Worm (Caenorhabditis elegans): ENCODE results near the gene M7.12.

M7.12 gene

DNA sequence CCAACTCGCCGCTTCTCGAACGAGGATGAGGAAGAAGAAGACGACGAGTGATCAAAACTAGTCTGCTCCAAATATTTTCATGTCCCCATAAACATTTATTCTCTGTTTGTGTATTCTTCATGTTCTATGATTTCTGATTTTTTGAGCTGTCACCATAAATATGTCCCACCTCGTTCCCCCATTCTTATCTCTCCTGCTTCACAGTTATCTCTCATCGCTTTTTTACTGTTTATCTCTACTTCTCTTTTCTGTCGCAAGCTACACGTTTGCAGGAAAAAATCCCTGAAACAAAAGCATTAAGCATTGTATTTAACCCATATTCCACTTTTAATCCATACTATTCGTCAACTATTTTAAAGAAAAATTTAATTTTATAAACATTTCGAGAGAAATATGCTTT is 33.0 kb upstream of the M7.12 start:
- TF ChIP-seq B0310.2 (tag; optimal IDR thresholded peaks at IDR 0.05) (no peak), tbx-37 (GFP tag; conservative IDR thresholded peaks at IDR 0.05) (no peak), tbx-11 (GFP tag; IDR thresholded peaks at IDR 0.05) (no peak), hmg-4 (GFP tag; optimal IDR thresholded peaks at IDR 0.05) (no peak), ets-7 (tag; optimal IDR thresholded peaks at IDR 0.05) (no peak), ama-1 (optimal IDR thresholded peaks at IDR 0.05) (no peak), hmbx-1 (tag; optimal IDR thresholded peaks at IDR 0.05) (no peak), pes-1 (GFP tag; IDR thresholded peaks at IDR 0.05) (no peak), tra-4 (tag; optimal IDR thresholded peaks at IDR 0.05) (no peak), hnd-1 (tag; optimal IDR thresholded peaks at IDR 0.05) (no peak), scrt-1 (GFP tag; IDR thresholded peaks at IDR 0.05) (no peak), flt-1 (GFP tag; IDR thresholded peaks at IDR 0.05) (no peak), aly-1 (tag; optimal IDR thresholded peaks at IDR 0.05) (no peak), ceh-13 (GFP tag; optimal IDR thresholded peaks at IDR 0.05) (no peak), ceh-36 (tag; optimal IDR thresholded peaks at IDR 0.05) (no peak), F13C5.2 (tag; optimal IDR thresholded peaks at IDR 0.05) (no peak), sea-1 (GFP tag; conservative IDR thresholded peaks at IDR 0.05) (no peak)

DNA sequence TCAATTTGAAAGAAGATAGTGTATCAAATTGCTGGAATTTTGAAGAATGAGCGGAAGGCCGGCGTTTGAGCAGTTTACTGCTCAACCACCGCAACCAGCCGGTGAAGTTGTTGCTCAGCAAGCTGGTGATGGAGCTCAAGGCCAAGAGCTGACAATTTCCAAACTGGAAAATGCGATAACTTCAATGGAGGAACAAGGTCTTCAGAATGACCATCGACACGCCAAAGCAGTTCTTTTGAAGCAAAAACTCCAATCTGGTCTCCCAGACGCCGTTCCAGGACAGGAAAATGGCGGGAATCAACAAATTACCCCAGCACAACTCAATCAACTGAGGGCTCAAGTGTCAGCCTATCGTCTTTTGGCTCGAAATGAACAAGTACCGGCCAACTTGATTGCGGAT is 28.2 kb upstream of the M7.12 start:
- TF ChIP-seq F13C5.2 (tag; optimal IDR thresholded peaks at IDR 0.05), result no peak
- no peak for TF ChIP-seq scrt-1 (GFP tag; IDR thresholded peaks at IDR 0.05)
- no peak for TF ChIP-seq ama-1 (optimal IDR thresholded peaks at IDR 0.05)
- TF ChIP-seq pes-1 (GFP tag; IDR thresholded peaks at IDR 0.05), result no peak
- no peak for TF ChIP-seq hmbx-1 (tag; optimal IDR thresholded peaks at IDR 0.05)
- TF ChIP-seq flt-1 (GFP tag; IDR thresholded peaks at IDR 0.05), result no peak
- TF ChIP-seq tbx-11 (GFP tag; IDR thresholded peaks at IDR 0.05), result no peak
- no peak for TF ChIP-seq aly-1 (tag; optimal IDR thresholded peaks at IDR 0.05)
- TF ChIP-seq ceh-13 (GFP tag; optimal IDR thresholded peaks at IDR 0.05), result no peak
- no peak for TF ChIP-seq ets-7 (tag; optimal IDR thresholded peaks at IDR 0.05)
- TF ChIP-seq B0310.2 (tag; optimal IDR thresholded peaks at IDR 0.05), result no peak
- no peak for TF ChIP-seq ceh-36 (tag; optimal IDR thresholded peaks at IDR 0.05)
- TF ChIP-seq hnd-1 (tag; optimal IDR thresholded peaks at IDR 0.05), result no peak
- TF ChIP-seq hmg-4 (GFP tag; optimal IDR thresholded peaks at IDR 0.05), result no peak
- TF ChIP-seq tbx-37 (GFP tag; conservative IDR thresholded peaks at IDR 0.05), result no peak
- no peak for TF ChIP-seq sea-1 (GFP tag; conservative IDR thresholded peaks at IDR 0.05)
- TF ChIP-seq tra-4 (tag; optimal IDR thresholded peaks at IDR 0.05), result no peak

DNA sequence TGAATTAATAATTGTTTCAGACTA is 28.0 kb upstream of the M7.12 start, which contains the start of gene swsn-4:
Gene swsn-4, plus strand, starts transcription at position 21 of the 24 bp plus-strand sequence.
- TF ChIP-seq ceh-36 (tag; optimal IDR thresholded peaks at IDR 0.05) (no peak), sea-1 (GFP tag; conservative IDR thresholded peaks at IDR 0.05) (no peak), hmg-4 (GFP tag; optimal IDR thresholded peaks at IDR 0.05) (no peak), tbx-11 (GFP tag; IDR thresholded peaks at IDR 0.05) (no peak), hnd-1 (tag; optimal IDR thresholded peaks at IDR 0.05) (no peak), scrt-1 (GFP tag; IDR thresholded peaks at IDR 0.05) (no peak), B0310.2 (tag; optimal IDR thresholded peaks at IDR 0.05) (no peak), ama-1 (optimal IDR thresholded peaks at IDR 0.05) (no peak), ets-7 (tag; optimal IDR thresholded peaks at IDR 0.05) (no peak), F13C5.2 (tag; optimal IDR thresholded peaks at IDR 0.05) (no peak)

DNA sequence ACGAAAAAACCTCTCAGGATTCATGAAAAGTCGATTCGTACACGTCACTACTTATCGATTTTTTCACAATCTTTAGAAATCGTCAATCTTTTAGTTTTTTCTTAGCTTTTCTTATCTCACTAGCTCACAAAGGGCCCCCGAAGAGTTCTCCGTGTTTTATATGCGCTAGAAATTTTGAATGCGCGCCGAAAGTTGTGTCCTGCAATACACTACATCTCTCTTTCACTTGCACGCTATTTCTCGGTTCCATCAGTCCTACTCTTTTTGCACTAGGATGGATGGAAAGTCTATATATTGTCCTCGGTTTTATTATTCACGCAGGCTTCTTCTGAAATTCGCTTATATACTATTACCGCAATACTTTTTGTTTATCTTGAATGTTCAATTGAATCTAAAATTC is 27.8 kb upstream of the M7.12 start:
- no peak for TF ChIP-seq F13C5.2 (tag; optimal IDR thresholded peaks at IDR 0.05)

DNA sequence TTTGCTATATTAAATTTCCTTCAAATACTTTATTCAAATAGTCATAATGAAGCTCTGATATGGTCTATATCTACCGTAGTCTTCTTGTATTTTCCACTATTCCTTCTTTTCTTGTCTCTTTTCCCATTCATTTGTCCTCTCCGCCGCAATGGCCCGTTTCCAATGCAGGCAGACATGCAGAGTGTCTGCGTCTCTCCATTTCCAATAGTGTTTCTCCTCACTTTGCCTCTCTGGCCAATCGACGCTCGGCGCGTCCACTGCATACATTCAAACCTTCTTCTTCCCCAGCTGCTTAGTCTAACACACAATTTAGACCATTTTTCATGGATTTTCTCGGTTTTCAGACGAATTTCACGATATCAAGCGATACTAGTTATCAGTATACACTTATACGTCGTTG is 27.4 kb upstream of the M7.12 start:
- TF ChIP-seq hnd-1 (tag; optimal IDR thresholded peaks at IDR 0.05) (no peak), F13C5.2 (tag; optimal IDR thresholded peaks at IDR 0.05) (peak; percentile 6)

DNA sequence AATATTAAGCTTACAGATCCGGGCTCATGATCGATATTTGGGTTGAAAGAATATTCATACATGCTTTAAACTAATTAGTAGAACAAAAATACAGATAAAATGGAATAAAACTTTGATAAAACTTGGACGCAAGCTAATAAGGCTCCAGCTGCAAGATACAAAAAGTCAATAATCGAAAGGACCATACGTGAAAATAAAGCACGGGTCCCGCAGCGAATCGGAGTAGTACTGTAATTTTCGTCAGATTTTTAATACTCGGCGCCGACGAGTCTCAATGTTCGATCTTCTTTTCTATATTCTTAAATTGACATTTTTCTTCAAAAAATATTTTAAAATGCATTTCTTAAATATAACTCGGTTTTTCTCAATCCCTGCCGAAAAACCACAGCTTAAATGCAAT is 26.9 kb upstream of the M7.12 start, which contains the start of gene spo-11:
Gene spo-11, minus strand, starts transcription at position 189 of the 400 bp plus-strand sequence.
- TF ChIP-seq F13C5.2 (tag; optimal IDR thresholded peaks at IDR 0.05), result no peak
- TF ChIP-seq hmg-4 (GFP tag; optimal IDR thresholded peaks at IDR 0.05), result no peak
- no peak for TF ChIP-seq B0310.2 (tag; optimal IDR thresholded peaks at IDR 0.05)
- TF ChIP-seq tra-4 (tag; optimal IDR thresholded peaks at IDR 0.05), result no peak
- TF ChIP-seq ceh-36 (tag; optimal IDR thresholded peaks at IDR 0.05), result no peak
- no peak for TF ChIP-seq tbx-37 (GFP tag; conservative IDR thresholded peaks at IDR 0.05)
- TF ChIP-seq ama-1 (optimal IDR thresholded peaks at IDR 0.05), result no peak
- no peak for TF ChIP-seq ets-7 (tag; optimal IDR thresholded peaks at IDR 0.05)
- TF ChIP-seq tbx-11 (GFP tag; IDR thresholded peaks at IDR 0.05), result no peak

DNA sequence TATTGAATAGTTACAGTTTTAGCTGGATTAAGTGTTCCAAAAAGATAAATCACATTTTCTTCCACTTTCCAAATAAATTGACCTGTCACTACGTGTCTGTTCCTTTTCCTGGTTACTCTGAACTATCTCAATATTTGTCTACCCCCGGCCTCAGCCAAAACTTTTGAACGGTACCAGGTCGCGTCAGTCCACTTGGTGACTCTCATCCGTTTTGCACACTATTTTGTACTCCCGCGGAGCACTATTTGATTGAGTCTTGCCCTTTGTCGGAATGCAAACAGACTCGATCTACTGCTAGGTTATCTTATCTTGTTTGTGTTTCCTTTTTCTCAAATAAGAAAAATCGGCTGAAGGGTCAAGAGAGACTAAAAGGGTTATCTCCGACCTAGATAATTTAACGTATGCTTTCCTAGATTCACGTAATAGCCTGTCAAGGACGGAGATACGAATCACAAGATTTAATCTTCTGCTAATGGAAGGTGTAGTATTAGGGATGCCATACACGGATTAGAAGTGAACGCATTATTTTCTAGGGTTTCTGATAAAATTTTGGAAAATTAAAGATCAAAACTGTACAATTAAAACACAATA is 22.3 kb upstream of the M7.12 start:
- TF ChIP-seq ceh-36 (tag; optimal IDR thresholded peaks at IDR 0.05), result no peak
- no peak for TF ChIP-seq hmbx-1 (tag; optimal IDR thresholded peaks at IDR 0.05)
- TF ChIP-seq hmg-4 (GFP tag; optimal IDR thresholded peaks at IDR 0.05), result no peak
- no peak for TF ChIP-seq pes-1 (GFP tag; IDR thresholded peaks at IDR 0.05)
- TF ChIP-seq flt-1 (GFP tag; IDR thresholded peaks at IDR 0.05), result no peak
- no peak for TF ChIP-seq ets-7 (tag; optimal IDR thresholded peaks at IDR 0.05)
- 0 out of 2 replicates have a peak, but pooled peaks have one; percentile 51 for TF ChIP-seq tbx-11 (GFP tag; IDR thresholded peaks at IDR 0.05)
- TF ChIP-seq ama-1 (optimal IDR thresholded peaks at IDR 0.05), result no peak

DNA sequence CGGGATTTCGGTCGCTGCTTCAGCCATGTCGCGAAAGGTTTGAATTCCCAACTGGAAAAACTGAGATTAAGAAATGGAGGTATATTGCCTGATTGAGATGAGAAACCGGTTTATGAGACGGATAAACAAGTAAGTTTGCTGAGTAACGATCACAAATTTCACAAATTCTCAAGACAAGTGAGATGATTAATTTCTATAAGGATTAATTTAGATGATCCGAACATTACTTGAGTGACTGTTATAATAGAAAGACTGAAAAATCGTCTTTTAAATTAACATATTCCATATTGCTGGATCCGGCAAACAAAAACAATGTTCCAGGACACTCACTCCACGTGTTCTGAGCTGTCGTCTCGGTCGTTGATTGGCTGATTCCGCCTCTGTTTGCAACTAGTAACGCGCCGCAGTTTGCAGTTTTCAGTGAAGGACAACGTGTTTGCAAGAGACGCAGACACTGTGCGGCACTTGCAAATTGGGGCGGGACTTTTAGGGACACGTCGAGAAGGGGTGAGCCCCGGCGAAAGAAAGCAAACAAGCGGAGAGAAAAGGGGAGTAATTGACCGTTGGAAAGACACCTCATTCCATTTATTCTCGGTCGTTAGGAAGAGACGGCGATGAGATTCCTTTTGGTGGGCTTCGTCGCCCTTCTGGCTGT is 21.2 kb upstream of the M7.12 start, which contains the start of the genes imp-2 and enpl-1:
Gene imp-2, minus strand, starts transcription at position 51 of the 655 bp plus-strand sequence.
Gene enpl-1, plus strand, starts transcription at position 462 of the 655 bp plus-strand sequence.
- peak; percentile 60 for TF ChIP-seq aly-1 (tag; optimal IDR thresholded peaks at IDR 0.05)
- TF ChIP-seq hmg-4 (GFP tag; optimal IDR thresholded peaks at IDR 0.05), result peak; percentile 68
- TF ChIP-seq sea-1 (GFP tag; conservative IDR thresholded peaks at IDR 0.05), result no peak
- no peak for TF ChIP-seq ets-7 (tag; optimal IDR thresholded peaks at IDR 0.05)
- TF ChIP-seq flt-1 (GFP tag; IDR thresholded peaks at IDR 0.05), result 0 out of 2 replicates have a peak, but pooled peaks have one; percentile 36
- peak; percentile 86 for TF ChIP-seq F13C5.2 (tag; optimal IDR thresholded peaks at IDR 0.05)

Measured in whole organism, early embryonic.